Fruit fly (Drosophila melanogaster) whole organism, embryonic: ENCODE data around the gene Ror.

ENCODE experiments used
- Ada2b ChIP-seq: fragments of 200-800 bp; sonication (Bioruptor generic); IDR thresholded peaks from 2 replicates; pipeline ENCODE4 v1.3.6; 2022; ENCODE audit warnings: missing biosample characterization, missing genetic modification characterization
- CG12769 ChIP-seq: fragments of 200-800 bp; sonication (Bioruptor generic); optimal IDR thresholded peaks from 2 replicates; lab custom pipeline; 2019; ENCODE audit warnings: missing biosample characterization, mild to moderate bottlenecking, missing genetic modification characterization, moderate library complexity
- CG13894 ChIP-seq: fragments of 200-800 bp; sonication (Bioruptor generic); optimal IDR thresholded peaks from 3 replicates; lab custom pipeline; 2018; ENCODE audit warnings: missing biosample characterization, mild to moderate bottlenecking, missing genetic modification characterization, moderate library complexity
- CG14667 ChIP-seq: fragments of 200-800 bp; sonication (Bioruptor generic); IDR thresholded peaks from 2 replicates; pipeline ENCODE4 v1.3.6; 2022; ENCODE audit warnings: missing biosample characterization, missing genetic modification characterization
- CG15601 ChIP-seq: fragments of 200-800 bp; sonication (Bioruptor generic); optimal IDR thresholded peaks from 3 replicates; lab custom pipeline; 2019; ENCODE audit warnings: missing biosample characterization, mild to moderate bottlenecking, missing genetic modification characterization, moderate library complexity
- CG1603 ChIP-seq: fragments of 200-800 bp; sonication (Bioruptor generic); optimal IDR thresholded peaks from 2 replicates; lab custom pipeline; 2019; ENCODE audit warnings: missing biosample characterization, mild to moderate bottlenecking, missing genetic modification characterization, moderate library complexity
- CG1832 ChIP-seq: fragments of 200-800 bp; sonication (Bioruptor generic); optimal IDR thresholded peaks from 2 replicates; lab custom pipeline; 2017; ENCODE audit warnings: missing biosample characterization, mild to moderate bottlenecking, missing genetic modification characterization, inconsistent platforms
- CG18764 ChIP-seq: fragments of 200-800 bp; sonication (Bioruptor generic); optimal IDR thresholded peaks from 3 replicates; lab custom pipeline; 2016; ENCODE audit warnings: missing biosample characterization, missing genetic modification characterization
- CG2116 ChIP-seq: fragments of 200-800 bp; sonication (Bioruptor generic); optimal IDR thresholded peaks from 3 replicates; lab custom pipeline; 2018; ENCODE audit warnings: missing biosample characterization, mild to moderate bottlenecking, missing genetic modification characterization
- CG31388 ChIP-seq: fragments of 200-800 bp; sonication (Bioruptor generic); optimal IDR thresholded peaks from 2 replicates; lab custom pipeline; 2016; ENCODE audit warnings: missing biosample characterization, missing genetic modification characterization
- CG3281 ChIP-seq: fragments of 200-800 bp; sonication (Bioruptor generic); optimal IDR thresholded peaks from 3 replicates; lab custom pipeline; 2017; ENCODE audit warnings: missing biosample characterization, mild to moderate bottlenecking, missing genetic modification characterization
- CG4617 ChIP-seq: fragments of 200-800 bp; sonication (Bioruptor generic); optimal IDR thresholded peaks from 3 replicates; lab custom pipeline; 2016; ENCODE audit warnings: missing biosample characterization, missing genetic modification characterization, borderline replicate concordance
- CG4730 ChIP-seq: fragments of 200-800 bp; sonication (Bioruptor generic); IDR thresholded peaks from 2 replicates; pipeline ENCODE4 v1.3.6; 2022; ENCODE audit warnings: missing biosample characterization, missing genetic modification characterization
- CG7786 ChIP-seq: fragments of 200-800 bp; sonication (Bioruptor generic); optimal IDR thresholded peaks from 2 replicates; lab custom pipeline; 2016; ENCODE audit warnings: missing biosample characterization, missing genetic modification characterization
- CG7963 ChIP-seq: fragments of 200-800 bp; sonication (Bioruptor generic); IDR thresholded peaks from 3 replicates; pipeline ENCODE4 v1.3.6; 2022; ENCODE audit warnings: missing biosample characterization, missing genetic modification characterization; ENCODE audit not compliant: partially characterized antibody
- E2f1 ChIP-seq: fragments of 200-800 bp; sonication (Bioruptor generic); IDR thresholded peaks from 2 replicates; pipeline ENCODE4 v1.3.6; 2022; ENCODE audit warnings: missing biosample characterization, missing genetic modification characterization
- Ets97D ChIP-seq: fragments of 200-800 bp; sonication (Bioruptor generic); optimal IDR thresholded peaks from 3 replicates; lab custom pipeline; 2016; ENCODE audit warnings: missing biosample characterization, missing genetic modification characterization
- Gsc ChIP-seq: fragments of 200-800 bp; sonication (Bioruptor generic); IDR thresholded peaks from 2 replicates; pipeline ENCODE4 v1.3.6; 2022; ENCODE audit warnings: missing biosample characterization, missing genetic modification characterization
- Lhr ChIP-seq: fragments of 200-800 bp; sonication (Bioruptor generic); optimal IDR thresholded peaks from 3 replicates; lab custom pipeline; 2017; ENCODE audit warnings: mild to moderate bottlenecking, missing biosample characterization, missing genetic modification reagents, missing genetic modification characterization
- MESR4 ChIP-seq: fragments of 200-800 bp; sonication (Bioruptor generic); optimal IDR thresholded peaks from 2 replicates; lab custom pipeline; 2018; ENCODE audit warnings: missing biosample characterization, mild to moderate bottlenecking, missing genetic modification characterization, moderate library complexity
- NC2β ChIP-seq: fragments of 200-800 bp; sonication (Bioruptor generic); optimal IDR thresholded peaks from 2 replicates; lab custom pipeline; 2016; ENCODE audit warnings: missing biosample characterization, missing genetic modification characterization
- Optix ChIP-seq: fragments of 200-800 bp; sonication (Bioruptor generic); IDR thresholded peaks from 3 replicates; pipeline ENCODE4 v1.3.6; 2022; ENCODE audit warnings: missing biosample characterization, missing genetic modification characterization
- Rx ChIP-seq: fragments of 200-800 bp; sonication (Bioruptor generic); IDR thresholded peaks from 2 replicates; pipeline ENCODE4 v1.3.6; 2022; ENCODE audit warnings: missing biosample characterization, missing genetic modification characterization
- Scr ChIP-seq: fragments of 200-800 bp; sonication (Bioruptor generic); IDR thresholded peaks from 2 replicates; pipeline ENCODE4 v1.3.6; 2022; ENCODE audit warnings: missing biosample characterization, missing genetic modification characterization; ENCODE audit not compliant: partially characterized antibody
- Side ChIP-seq: fragments of 200-800 bp; sonication (Bioruptor generic); optimal IDR thresholded peaks from 2 replicates; lab custom pipeline; 2016; ENCODE audit warnings: missing biosample characterization, missing genetic modification characterization
- Sox100B ChIP-seq: fragments of 200-800 bp; sonication (Bioruptor generic); optimal IDR thresholded peaks from 3 replicates; lab custom pipeline; 2018; ENCODE audit warnings: missing biosample characterization, mild to moderate bottlenecking, missing genetic modification characterization
- Sry-δ ChIP-seq: fragments of 200-800 bp; sonication (Bioruptor generic); optimal IDR thresholded peaks from 2 replicates; lab custom pipeline; 2016; ENCODE audit warnings: missing biosample characterization, missing genetic modification characterization
- ci ChIP-seq: fragments of 200-800 bp; sonication (Bioruptor generic); IDR thresholded peaks from 3 replicates; pipeline ENCODE4 v1.3.6; 2022; ENCODE audit warnings: missing biosample characterization, missing genetic modification characterization
- crp ChIP-seq, 2 experiments: fragments of 200-800 bp; sonication (Bioruptor generic); optimal IDR thresholded peaks; 2 replicates in 1 of 2; 3 replicates in 1 of 2; lab custom pipeline; 2017; ENCODE audit warnings: missing biosample characterization in 2 of 2, missing genetic modification characterization in 2 of 2, mild to moderate bottlenecking in 1 of 2, moderate library complexity in 1 of 2
- dan ChIP-seq: fragments of 200-800 bp; sonication (Bioruptor generic); IDR thresholded peaks from 2 replicates; pipeline ENCODE4 v1.3.6; 2022; ENCODE audit warnings: missing biosample characterization, missing genetic modification characterization
- danr ChIP-seq: fragments of 200-800 bp; sonication (Bioruptor generic); IDR thresholded peaks from 2 replicates; pipeline ENCODE4 v1.3.6; 2022; ENCODE audit warnings: missing biosample characterization, missing genetic modification characterization
- esg ChIP-seq: fragments of 200-800 bp; sonication (Bioruptor generic); conservative IDR thresholded peaks from 2 replicates; pipeline ENCODE4 v1.3.6; 2022; ENCODE audit warnings: missing biosample characterization, missing genetic modification characterization
- fd3F ChIP-seq: fragments of 200-800 bp; sonication (Bioruptor generic); optimal IDR thresholded peaks from 2 replicates; lab custom pipeline; 2018; ENCODE audit warnings: missing biosample characterization, mild to moderate bottlenecking, missing genetic modification characterization, moderate library complexity
- fu2 ChIP-seq: fragments of 200-800 bp; sonication (Bioruptor generic); optimal IDR thresholded peaks from 2 replicates; lab custom pipeline; 2016; ENCODE audit warnings: missing biosample characterization, missing genetic modification characterization
- gfzf ChIP-seq: fragments of 200-800 bp; sonication (Bioruptor generic); optimal IDR thresholded peaks from 2 replicates; lab custom pipeline; 2016; ENCODE audit warnings: missing biosample characterization, mild to moderate bottlenecking, missing genetic modification characterization, moderate library complexity
- gro ChIP-seq: fragments of 200-800 bp; sonication (Bioruptor generic); optimal IDR thresholded peaks from 2 replicates; lab custom pipeline; 2016; ENCODE audit warnings: missing biosample characterization, missing genetic modification characterization
- inv ChIP-seq: fragments of 200-800 bp; sonication (Bioruptor generic); IDR thresholded peaks from 2 replicates; pipeline ENCODE4 v1.3.6; 2022; ENCODE audit warnings: missing biosample characterization, missing genetic modification characterization; ENCODE audit not compliant: partially characterized antibody
- knrl ChIP-seq: fragments of 200-800 bp; sonication (Bioruptor generic); IDR thresholded peaks from 3 replicates; pipeline ENCODE4 v1.3.6; 2022; ENCODE audit warnings: missing biosample characterization, missing genetic modification characterization; ENCODE audit not compliant: partially characterized antibody
- peb ChIP-seq: fragments of 200-800 bp; sonication (Bioruptor generic); IDR thresholded peaks from 2 replicates; pipeline ENCODE4 v1.3.6; 2022; ENCODE audit warnings: missing biosample characterization, missing genetic modification characterization
- pfk ChIP-seq: fragments of 200-800 bp; sonication (Bioruptor generic); optimal IDR thresholded peaks from 2 replicates; lab custom pipeline; 2018; ENCODE audit warnings: missing biosample characterization, mild to moderate bottlenecking, missing genetic modification characterization, moderate library complexity
- sd ChIP-seq: fragments of 200-800 bp; sonication (Bioruptor generic); optimal IDR thresholded peaks from 3 replicates; lab custom pipeline; 2018; ENCODE audit warnings: missing biosample characterization, mild to moderate bottlenecking, missing genetic modification characterization, moderate library complexity
- sim ChIP-seq: fragments of 200-800 bp; sonication (Bioruptor generic); IDR thresholded peaks from 2 replicates; pipeline ENCODE4 v1.3.6; 2022; ENCODE audit warnings: missing biosample characterization, missing genetic modification characterization
- stwl ChIP-seq: fragments of 200-800 bp; sonication (Bioruptor generic); optimal IDR thresholded peaks from 3 replicates; lab custom pipeline; 2018; ENCODE audit warnings: missing biosample characterization, mild to moderate bottlenecking, missing genetic modification characterization, moderate library complexity
- tna ChIP-seq: fragments of 200-800 bp; sonication (Bioruptor generic); IDR thresholded peaks from 2 replicates; pipeline ENCODE4 v1.3.6; 2022; ENCODE audit warnings: missing biosample characterization, missing genetic modification characterization; ENCODE audit not compliant: partially characterized antibody

Gene Ror

DNA sequence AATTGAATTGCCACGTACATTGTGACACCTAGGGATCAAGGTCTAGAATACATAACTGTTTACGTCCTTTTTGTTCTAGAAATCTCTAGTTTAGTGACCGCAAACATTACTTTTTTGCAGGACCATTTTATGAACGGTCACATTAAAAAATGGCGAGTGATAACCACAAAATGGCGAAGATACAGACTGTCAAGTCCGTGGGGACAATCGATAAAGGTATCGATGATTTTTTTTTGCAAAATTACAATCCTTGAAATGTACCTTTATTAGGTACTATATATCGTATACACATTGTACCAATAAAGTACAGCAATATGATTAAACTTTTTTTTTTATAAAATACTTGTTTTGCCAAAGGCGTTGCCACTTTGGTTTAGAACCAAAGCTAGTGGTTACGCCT is 21.2 kb upstream of the Ror start (continued):
- TF ChIP-seq CG18764 (GFP tag; lab: Kevin White, UChicago) = no peak
- no peak for TF ChIP-seq CG3281 (GFP tag; lab: Kevin White, UChicago)
- TF ChIP-seq CG31388 (GFP tag; lab: Kevin White, UChicago) = no peak
- no peak for TF ChIP-seq danr
- TF ChIP-seq fu2 (GFP tag; lab: Kevin White, UChicago) = no peak
- TF ChIP-seq Rx (GFP tag; lab: Robert Waterston, UW) = no peak
- TF ChIP-seq CG7963 = no peak
- no peak for TF ChIP-seq ci (GFP tag; lab: Robert Waterston, UW)
- TF ChIP-seq peb (GFP tag; lab: Robert Waterston, UW) = no peak
- TF ChIP-seq inv = peak; percentile 37; the same call in 1 of the 2 replicates
- no peak for TF ChIP-seq NC2β
- TF ChIP-seq CG4730 (GFP tag; lab: Robert Waterston, UW) = no peak
- TF ChIP-seq Side (GFP tag; lab: Kevin White, UChicago) = no peak
- peak; percentile 11 for TF ChIP-seq stwl
- TF ChIP-seq knrl = peak; percentile 42; the same call in 1 of the 3 replicates
- no peak for TF ChIP-seq E2f1 (GFP tag; lab: Robert Waterston, UW)
- no peak for TF ChIP-seq CG14667 (GFP tag; lab: Robert Waterston, UW)
- no peak for TF ChIP-seq gro
- no peak for TF ChIP-seq Optix (GFP tag; lab: Robert Waterston, UW)
- no peak for TF ChIP-seq CG13894 (tag; lab: Kevin White, UChicago)
- peak; percentile 46; the same call in 1 of the 2 replicates for TF ChIP-seq tna
- no peak for TF ChIP-seq CG1832 (GFP tag; lab: Kevin White, UChicago)
- TF ChIP-seq Ets97D (GFP tag; lab: Kevin White, UChicago) = no peak
- no peak for TF ChIP-seq sd (tag; lab: Kevin White, UChicago)
- TF ChIP-seq Scr (GFP tag; lab: Robert Waterston, UW) = peak; percentile 64
- no peak for TF ChIP-seq fd3F (GFP tag; lab: Kevin White, UChicago)
- TF ChIP-seq gfzf (GFP tag; lab: Kevin White, UChicago) = peak; percentile 41
- no peak for TF ChIP-seq sim (GFP tag; lab: Robert Waterston, UW)
- TF ChIP-seq CG4617 (GFP tag; lab: Kevin White, UChicago) = no peak
- TF ChIP-seq CG7786 (GFP tag; lab: Kevin White, UChicago) = no peak
- no peak for TF ChIP-seq Sox100B (GFP tag; lab: Kevin White, UChicago)
- TF ChIP-seq Gsc (GFP tag; lab: Robert Waterston, UW) = no peak
- peak; percentile 32 for TF ChIP-seq Lhr
- no peak for TF ChIP-seq pfk (GFP tag; lab: Kevin White, UChicago)
- no peak for TF ChIP-seq crp (GFP tag; optimal IDR thresholded peaks at IDR 0.05; lab: Kevin White, UChicago)
- TF ChIP-seq CG15601 = no peak
- no peak for TF ChIP-seq CG12769
- peak; percentile 56 for TF ChIP-seq Sry-δ (GFP tag; lab: Kevin White, UChicago)
- no peak for TF ChIP-seq Ada2b
- TF ChIP-seq MESR4 (GFP tag; lab: Kevin White, UChicago) = no peak
- TF ChIP-seq dan = no peak
- no peak for TF ChIP-seq esg
- TF ChIP-seq CG2116 = peak; percentile 24
- peak; percentile 7 for TF ChIP-seq CG1603 (tag; lab: Kevin White, UChicago)
